Worm (Caenorhabditis elegans): ENCODE results near the gene cyp-25A6.
"Not testable (repeated sequence)": the region's sequence is repeated elsewhere in the genome, so short reads cannot be mapped to it uniquely, and the experiment has no call there.

The cyp-25A6 gene

DNA sequence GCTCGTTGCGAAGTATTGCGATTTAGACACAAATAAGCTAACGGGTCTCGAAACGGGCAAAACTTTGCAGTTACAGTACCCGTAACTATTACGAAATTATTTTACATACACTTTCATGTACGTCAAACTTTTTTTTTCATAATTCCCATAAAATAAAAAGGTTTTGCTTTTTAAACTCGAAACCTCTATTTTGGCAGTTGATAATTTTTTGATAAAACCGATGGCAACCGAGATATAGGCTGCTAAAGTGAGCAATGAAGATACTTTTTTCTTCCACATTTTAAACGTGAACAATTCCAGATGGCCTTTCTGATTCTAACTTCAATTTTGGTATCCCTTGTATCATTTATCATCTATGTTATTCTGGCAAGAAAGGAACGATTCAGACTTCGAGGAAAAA is at the start of gene cyp-25A6:
Gene cyp-25A6, plus strand, starts transcription at position 301 of the 400 bp plus-strand sequence.
- not testable (repeated sequence) for TF ChIP-seq W03F9.2, him-1, dao-5 (tag; optimal IDR thresholded peaks at IDR 0.05)

DNA sequence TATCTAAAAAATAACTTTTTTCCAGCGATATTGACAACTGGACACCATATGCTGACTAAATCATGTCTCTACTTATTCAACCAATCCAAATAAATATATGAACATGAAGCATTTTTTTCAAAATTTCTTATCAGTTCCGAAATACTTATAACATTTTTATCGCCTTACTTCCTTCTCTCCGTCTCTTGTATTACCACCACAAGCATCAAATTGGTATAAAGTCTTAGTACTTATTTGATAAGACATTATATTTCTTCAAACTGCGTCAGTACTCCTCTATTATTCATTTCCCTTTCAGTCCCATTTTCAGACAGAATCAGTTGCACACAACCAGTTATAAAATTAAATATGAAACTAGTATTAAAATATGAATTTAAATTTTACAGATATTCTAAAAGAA is 49.4 kb upstream of the cyp-25A6 start:
- TF ChIP-seq him-1 (tag; optimal IDR thresholded peaks at IDR 0.05) (no peak), dao-5 (tag; optimal IDR thresholded peaks at IDR 0.05) (no peak), W03F9.2 (tag; optimal IDR thresholded peaks at IDR 0.05) (no peak)

DNA sequence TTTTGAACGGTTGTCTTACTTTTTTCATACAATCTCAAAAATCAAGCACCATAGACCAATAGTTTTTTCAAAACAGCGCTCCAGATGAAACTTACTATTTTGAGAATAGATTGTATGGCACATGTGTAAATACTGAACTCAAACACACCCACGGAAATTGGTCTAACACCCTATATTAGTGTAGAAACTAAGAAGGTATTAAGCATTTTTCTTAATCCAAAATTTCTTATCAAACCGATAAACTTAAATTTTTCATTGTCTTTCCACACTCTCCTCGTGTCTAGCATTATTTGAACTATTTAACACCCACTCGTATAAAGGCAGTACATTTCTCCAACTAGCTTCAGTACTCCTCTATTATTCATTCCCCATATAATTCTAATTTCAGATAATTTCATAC is 47.1 kb upstream of the cyp-25A6 start:
- no peak for TF ChIP-seq W03F9.2 (tag; optimal IDR thresholded peaks at IDR 0.05)
- no peak for TF ChIP-seq him-1 (tag; optimal IDR thresholded peaks at IDR 0.05)
- no peak for TF ChIP-seq dao-5 (tag; optimal IDR thresholded peaks at IDR 0.05)

ce11 chrIV:4152143-4152542 is 45.1 kb upstream of the cyp-25A6 start, which contains the start of the genes K08D10.10 and R07C12.1:
K08D10.10 (plus strand) TSS chrIV:4152235.
R07C12.1 (plus strand) TSS chrIV:4152456.
- TF ChIP-seq him-1 (tag; optimal IDR thresholded peaks at IDR 0.05) (no peak), W03F9.2 (tag; optimal IDR thresholded peaks at IDR 0.05) (no peak)

DNA sequence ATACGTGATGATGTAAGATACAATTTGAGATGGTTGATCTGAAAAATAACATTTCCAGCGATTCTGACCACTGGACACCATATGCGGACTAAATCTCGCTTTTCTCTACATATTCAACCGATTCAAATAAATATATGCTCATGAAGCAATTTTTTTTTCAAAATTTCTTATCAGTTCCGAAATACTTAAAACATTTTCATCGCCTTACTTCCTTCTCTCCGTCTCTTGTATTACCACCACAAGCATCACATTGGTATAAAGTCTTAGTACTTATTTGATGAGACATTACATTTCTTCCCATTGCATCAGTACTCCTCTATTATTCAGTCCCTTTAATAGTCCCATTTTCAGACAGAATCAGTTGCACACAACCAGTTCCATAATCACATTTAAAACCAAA is 42.6 kb upstream of the cyp-25A6 start, which contains the start of gene K08D10.14:
Gene K08D10.14, plus strand, starts transcription at position 301 of the 400 bp plus-strand sequence.
- TF ChIP-seq W03F9.2 (tag; optimal IDR thresholded peaks at IDR 0.05) (no peak), him-1 (tag; optimal IDR thresholded peaks at IDR 0.05) (no peak), dao-5 (tag; optimal IDR thresholded peaks at IDR 0.05) (no peak)

- TF ChIP-seq W03F9.2 (tag; optimal IDR thresholded peaks at IDR 0.05) (no peak), dao-5 (tag; optimal IDR thresholded peaks at IDR 0.05) (no peak), him-1 (tag; optimal IDR thresholded peaks at IDR 0.05) (no peak)
Observed at ce11 chrIV:4162121-4162520, 35.1 kb upstream of the cyp-25A6 start, which contains the start of gene scrm-5. scrm-5 (plus strand) TSS chrIV:4162421.

DNA sequence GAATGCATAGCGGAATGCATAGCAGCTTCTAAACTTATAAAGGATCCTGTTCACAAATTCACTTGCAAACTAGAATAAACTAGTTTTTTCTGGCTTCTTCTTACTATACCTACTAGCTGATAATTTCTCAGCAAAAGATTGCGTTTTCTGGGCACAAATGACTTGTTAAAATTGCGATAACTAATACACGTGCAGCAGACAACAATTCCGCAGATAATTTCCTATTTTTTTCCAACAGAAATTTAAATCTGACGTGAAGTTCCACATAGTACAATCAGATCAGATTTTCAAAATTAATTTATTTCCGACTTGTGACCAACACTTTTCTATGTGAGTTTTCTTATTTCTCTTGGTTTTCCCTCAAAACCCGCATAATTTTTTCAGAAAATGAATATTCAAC is 32.9 kb upstream of the cyp-25A6 start, which contains the start of gene scrm-8:
Gene scrm-8, plus strand, starts transcription at position 301 of the 400 bp plus-strand sequence.
- TF ChIP-seq W03F9.2 (tag; optimal IDR thresholded peaks at IDR 0.05) (no peak), dao-5 (tag; optimal IDR thresholded peaks at IDR 0.05) (no peak), him-1 (tag; optimal IDR thresholded peaks at IDR 0.05) (no peak)

- TF ChIP-seq W03F9.2 (tag; optimal IDR thresholded peaks at IDR 0.05) (no peak), him-1 (tag; optimal IDR thresholded peaks at IDR 0.05) (no peak), dao-5 (tag; optimal IDR thresholded peaks at IDR 0.05) (no peak)
Observed at ce11 chrIV:4167296-4167695, 30.0 kb upstream of the cyp-25A6 start.

DNA sequence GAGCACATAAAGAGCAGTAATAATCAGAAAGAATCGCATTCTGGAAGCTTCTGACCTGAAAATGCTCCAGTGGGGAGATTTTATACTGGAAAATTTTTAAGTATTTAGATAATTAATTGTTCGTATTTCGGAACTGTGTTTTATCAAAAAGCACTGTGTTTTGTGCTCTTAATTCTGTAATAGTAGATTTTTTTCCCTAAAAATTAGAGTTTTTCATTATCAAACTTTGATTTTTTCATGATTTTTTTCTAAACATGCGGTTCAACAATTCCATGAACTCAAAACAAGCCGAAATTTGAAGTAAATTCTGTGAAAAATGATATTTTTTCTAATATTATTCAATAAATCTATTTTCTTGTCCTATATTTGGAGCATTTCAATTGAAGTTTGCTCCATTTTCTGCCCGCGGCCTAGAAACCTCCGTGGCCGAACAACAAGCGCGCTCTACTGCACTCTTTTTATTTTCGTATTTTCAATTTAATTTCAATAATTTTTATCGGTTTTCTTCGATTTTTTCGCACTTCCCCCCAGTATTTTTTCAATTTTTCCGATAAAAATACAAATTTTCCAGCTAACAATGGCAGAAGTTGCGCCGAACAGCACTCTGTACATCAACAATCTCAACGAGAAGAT is 25.6 kb upstream of the cyp-25A6 start, which contains the start of the genes K08D10.13 and rnp-2:
Gene K08D10.13, minus strand, starts transcription at position 51 of the 633 bp plus-strand sequence.
Gene rnp-2, plus strand, starts transcription at position 546 of the 633 bp plus-strand sequence.
- TF ChIP-seq W03F9.2 (tag; optimal IDR thresholded peaks at IDR 0.05) (peak; percentile 64), dao-5 (tag; optimal IDR thresholded peaks at IDR 0.05) (no peak)

DNA sequence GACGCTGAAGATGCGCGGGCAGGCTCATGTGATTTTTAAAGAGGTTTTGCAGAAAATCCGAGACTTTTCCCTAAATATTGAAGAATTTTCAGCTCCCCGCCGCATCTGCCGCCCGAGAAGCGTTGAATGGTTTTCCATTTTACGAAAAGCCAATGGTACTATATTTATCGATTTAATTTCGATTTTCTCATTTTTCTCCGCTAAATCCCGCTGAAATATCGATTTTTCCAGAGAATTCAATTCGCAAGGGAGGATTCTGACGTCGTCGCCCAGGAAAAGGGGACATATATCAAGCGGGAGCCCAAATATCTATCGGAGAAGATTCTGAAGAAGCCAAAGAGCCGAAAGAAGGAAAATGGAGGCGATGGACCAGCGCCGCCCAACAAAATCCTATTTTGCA is 25.0 kb upstream of the cyp-25A6 start:
- no peak for TF ChIP-seq him-1 (tag; optimal IDR thresholded peaks at IDR 0.05)
- no peak for TF ChIP-seq dao-5 (tag; optimal IDR thresholded peaks at IDR 0.05)
- no peak for TF ChIP-seq W03F9.2 (tag; optimal IDR thresholded peaks at IDR 0.05)

ce11 chrIV:4173789-4174188 is 23.5 kb upstream of the cyp-25A6 start, which contains the start of gene rnp-3:
rnp-3 (plus strand) TSS chrIV:4174089.
- TF ChIP-seq W03F9.2 (tag; optimal IDR thresholded peaks at IDR 0.05) (no peak), dao-5 (tag; optimal IDR thresholded peaks at IDR 0.05) (no peak), him-1 (tag; optimal IDR thresholded peaks at IDR 0.05) (no peak)

DNA sequence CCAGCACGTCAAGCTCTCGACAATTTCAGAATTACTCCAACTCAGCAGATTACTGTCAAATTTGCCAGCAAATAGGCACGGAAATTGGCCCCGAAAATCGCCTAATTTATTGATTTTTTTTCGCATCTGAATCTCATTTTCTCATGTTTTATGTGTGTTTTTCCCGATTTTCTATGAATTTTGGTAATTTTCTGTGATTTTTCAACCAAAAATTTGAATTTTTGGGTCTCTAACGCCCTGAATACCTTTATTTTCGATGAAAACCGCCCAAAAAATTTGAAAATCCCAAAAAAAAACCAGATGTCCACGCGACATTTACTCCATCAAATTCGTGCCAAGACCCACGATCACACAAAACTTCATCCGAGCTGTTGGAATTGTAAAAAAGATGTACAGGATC is 21.2 kb upstream of the cyp-25A6 start, which contains the start of gene dnj-15:
Gene dnj-15, plus strand, starts transcription at position 301 of the 400 bp plus-strand sequence.
- TF ChIP-seq dao-5 (tag; optimal IDR thresholded peaks at IDR 0.05), result no peak
- TF ChIP-seq W03F9.2 (tag; optimal IDR thresholded peaks at IDR 0.05), result no peak
- no peak for TF ChIP-seq him-1 (tag; optimal IDR thresholded peaks at IDR 0.05)

- TF ChIP-seq dao-5 (tag; optimal IDR thresholded peaks at IDR 0.05) (no peak), W03F9.2 (tag; optimal IDR thresholded peaks at IDR 0.05) (no peak), him-1 (tag; optimal IDR thresholded peaks at IDR 0.05) (no peak)
Observed at ce11 chrIV:4176659-4177058, 20.6 kb upstream of the cyp-25A6 start.

- no peak for TF ChIP-seq W03F9.2 (tag; optimal IDR thresholded peaks at IDR 0.05)
- no peak for TF ChIP-seq him-1 (tag; optimal IDR thresholded peaks at IDR 0.05)
- no peak for TF ChIP-seq dao-5 (tag; optimal IDR thresholded peaks at IDR 0.05)
Observed at ce11 chrIV:4177560-4177959, 19.7 kb upstream of the cyp-25A6 start.
